Fruit fly (Drosophila melanogaster) whole organism, pupa: ENCODE results near the gene bi.

Source experiments
- CG13204 ChIP-seq: fragments of 200-800 bp; sonication (Bioruptor generic); optimal IDR thresholded peaks from 2 replicates; lab custom pipeline; 2018; ENCODE audit warnings: missing biosample characterization, mild to moderate bottlenecking, missing genetic modification characterization, moderate library complexity
- CG14655 ChIP-seq: fragments of 200-800 bp; sonication (Bioruptor generic); optimal IDR thresholded peaks from 3 replicates; lab custom pipeline; 2017; ENCODE audit warnings: mild to moderate bottlenecking, missing biosample characterization, missing genetic modification reagents, missing genetic modification characterization
- CG15710 ChIP-seq: fragments of 200-800 bp; sonication (Bioruptor generic); optimal IDR thresholded peaks from 2 replicates; lab custom pipeline; 2018; ENCODE audit warnings: missing biosample characterization, mild to moderate bottlenecking, missing genetic modification characterization, moderate library complexity
- CG17806 ChIP-seq: fragments of 200-800 bp; sonication (Bioruptor generic); optimal IDR thresholded peaks from 2 replicates; lab custom pipeline; 2018; ENCODE audit warnings: missing biosample characterization, mild to moderate bottlenecking, missing genetic modification characterization, moderate library complexity
- CG32121 ChIP-seq: fragments of 200-800 bp; sonication (Bioruptor generic); IDR thresholded peaks from 2 replicates; pipeline ENCODE4 v1.3.6; 2022; ENCODE audit warnings: missing biosample characterization, missing genetic modification characterization
- CG34367 ChIP-seq: fragments of 200-800 bp; sonication (Bioruptor generic); optimal IDR thresholded peaks from 2 replicates; lab custom pipeline; 2018; ENCODE audit warnings: missing biosample characterization, mild to moderate bottlenecking, missing genetic modification characterization
- CG4496 ChIP-seq: fragments of 200-800 bp; sonication (Bioruptor generic); IDR thresholded peaks from 3 replicates; pipeline ENCODE4 v1.3.6; 2022; ENCODE audit warnings: missing biosample characterization, missing genetic modification characterization
- CG8301 ChIP-seq: fragments of 200-800 bp; sonication (Bioruptor generic); optimal IDR thresholded peaks from 2 replicates; lab custom pipeline; 2018; ENCODE audit warnings: missing biosample characterization, mild to moderate bottlenecking, missing genetic modification characterization
- CG9948 ChIP-seq: fragments of 200-800 bp; sonication (Bioruptor generic); optimal IDR thresholded peaks from 2 replicates; lab custom pipeline; 2018; ENCODE audit warnings: missing biosample characterization, mild to moderate bottlenecking, missing genetic modification characterization, moderate library complexity
- EcR ChIP-seq: fragments of 200-800 bp; sonication (Bioruptor generic); optimal IDR thresholded peaks from 3 replicates; lab custom pipeline; 2019; ENCODE audit warnings: missing biosample characterization, missing genetic modification characterization, mild to moderate bottlenecking, moderate library complexity, missing genetic modification reagents
- Pif1B ChIP-seq: fragments of 200-800 bp; sonication (Bioruptor generic); optimal IDR thresholded peaks from 3 replicates; lab custom pipeline; 2016; ENCODE audit warnings: missing biosample characterization, missing genetic modification characterization
- Snoo ChIP-seq: fragments of 200-800 bp; sonication (Bioruptor generic); optimal IDR thresholded peaks from 3 replicates; lab custom pipeline; 2017; ENCODE audit warnings: missing biosample characterization, mild to moderate bottlenecking, missing genetic modification characterization, inconsistent platforms
- rn ChIP-seq: fragments of 200-800 bp; sonication (Bioruptor generic); IDR thresholded peaks from 2 replicates; pipeline ENCODE4 v1.3.6; 2022; ENCODE audit warnings: missing biosample characterization, missing genetic modification characterization

DNA sequence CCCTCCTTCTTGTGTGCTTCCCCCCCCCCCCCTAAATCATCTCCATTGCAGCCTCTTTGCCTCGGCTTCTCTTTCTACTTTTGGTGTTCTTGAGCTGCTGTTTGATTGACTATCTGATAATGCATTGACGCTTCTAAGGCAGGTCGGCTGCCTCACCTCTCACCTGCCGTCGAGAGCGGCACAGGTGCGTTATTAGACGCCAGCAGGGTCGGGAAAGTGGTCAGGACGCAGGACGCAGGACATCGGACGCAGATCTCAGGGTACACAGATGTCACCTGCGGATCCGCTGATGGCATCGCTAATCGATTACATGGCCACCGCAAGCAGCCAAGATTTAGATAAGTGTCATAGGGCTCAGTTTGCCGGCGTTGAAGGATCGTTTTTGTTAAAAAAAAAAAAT is 34.9 kb downstream of the bi start:
- TF ChIP-seq EcR (GFP tag; lab: Kevin White, UChicago) = no peak
- no peak for TF ChIP-seq CG9948 (tag; lab: Kevin White, UChicago)
- no peak for TF ChIP-seq CG15710 (tag; lab: Kevin White, UChicago)
- TF ChIP-seq Snoo = no peak
- TF ChIP-seq CG8301 = no peak
- TF ChIP-seq rn (GFP tag; lab: Robert Waterston, UW) = no peak
- no peak for TF ChIP-seq Pif1B (GFP tag; lab: Kevin White, UChicago)
- no peak for TF ChIP-seq CG4496 (GFP tag; lab: Robert Waterston, UW)
- no peak for TF ChIP-seq CG17806 (tag; lab: Kevin White, UChicago)
- TF ChIP-seq CG14655 (GFP tag; lab: Kevin White, UChicago) = no peak
- TF ChIP-seq CG34367 (tag; lab: Kevin White, UChicago) = no peak
- TF ChIP-seq CG32121 = no peak
- TF ChIP-seq CG13204 (GFP tag; lab: Kevin White, UChicago) = no peak
